Worm (Caenorhabditis elegans): ENCODE results near the gene F28E10.4.
A peak's percentile ranks its signal among the peaks of the same experiment; 100 is the strongest.

F28E10.4 gene

DNA sequence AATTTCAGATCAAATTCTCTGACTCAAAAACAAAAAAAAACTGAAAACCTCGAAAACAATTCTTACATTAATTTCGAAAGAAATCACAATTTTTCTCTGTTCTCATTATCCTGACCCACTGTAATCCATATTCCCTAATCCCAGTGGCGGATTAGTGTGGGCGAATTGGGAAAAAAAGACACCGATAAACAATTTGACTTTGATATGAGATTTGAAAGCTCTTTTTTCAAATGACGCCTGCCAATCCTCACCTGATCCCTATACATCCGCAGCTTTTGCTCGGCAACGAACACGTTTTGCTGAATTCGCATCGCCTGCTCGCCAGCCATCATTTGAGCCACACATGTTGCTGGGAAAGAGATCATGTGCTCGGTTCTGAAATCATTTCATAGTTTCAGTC, 44.5 kb upstream of the F28E10.4 start:
- TF ChIP-seq ceh-90 (tag; optimal IDR thresholded peaks at IDR 0.05) (no peak), nhr-85 (tag) (peak; percentile 62), pax-3 (tag; optimal IDR thresholded peaks at IDR 0.05) (peak; percentile 61), hpl-2 (GFP tag; optimal IDR thresholded peaks at IDR 0.05) (no peak), fkh-8 (tag; optimal IDR thresholded peaks at IDR 0.05) (peak; percentile 48), efl-1 (optimal IDR thresholded peaks at IDR 0.05) (no peak), efl-1 (GFP tag; optimal IDR thresholded peaks at IDR 0.05 in 1 of 2) (peak in 1 of 2 experiments; percentile 39), dsc-1 (tag; optimal IDR thresholded peaks at IDR 0.05) (peak; percentile 61), egl-13 (tag; optimal IDR thresholded peaks at IDR 0.05) (no peak)

ce11 chrIV:4609568-4609967, 42.3 kb upstream of the F28E10.4 start, which contains the start of gene col-110:
Gene col-110 (minus strand): TSS chrIV:4609668.
- TF ChIP-seq snu-23 (GFP tag; optimal IDR thresholded peaks at IDR 0.05), result no peak

ce11 chrIV:4608661-4609060, 41.4 kb upstream of the F28E10.4 start:
- TF ChIP-seq ztf-11 (tag; optimal IDR thresholded peaks at IDR 0.05) (no peak), C34B4.2 (tag; optimal IDR thresholded peaks at IDR 0.05) (no peak), ceh-88 (GFP tag; IDR thresholded peaks at IDR 0.05) (no peak), nhr-84 (tag; optimal IDR thresholded peaks at IDR 0.05) (no peak), pag-3 (tag; optimal IDR thresholded peaks at IDR 0.05; ENCODE audit: borderline replicate concordance, insufficient read depth) (no peak)

DNA sequence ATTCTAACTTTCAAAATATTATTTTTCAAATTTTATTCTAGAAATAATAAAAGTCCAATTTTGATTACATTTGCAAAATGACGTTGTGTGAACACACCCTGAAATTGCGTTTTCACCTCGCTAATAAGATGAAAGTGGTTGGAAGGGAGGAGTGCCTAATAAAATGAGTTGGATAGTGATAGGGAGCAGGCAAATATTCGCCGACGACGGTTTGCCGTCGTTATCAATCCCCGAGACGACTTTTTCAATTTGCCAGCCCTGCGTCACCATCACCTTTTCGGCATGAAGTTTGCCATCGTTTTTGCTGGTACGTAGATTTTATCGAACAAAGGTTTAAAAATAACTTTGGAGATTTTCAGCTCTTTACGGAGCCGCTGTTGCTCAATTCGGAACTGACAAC, 38.4 kb upstream of the F28E10.4 start, which contains the start of gene nspg-10:
Gene nspg-10, plus strand, starts transcription at position 179 of the 400 bp plus-strand sequence.
- TF ChIP-seq lin-15B (tag; optimal IDR thresholded peaks at IDR 0.05) (no peak), pax-3 (tag; optimal IDR thresholded peaks at IDR 0.05) (no peak), elt-2 (tag; optimal IDR thresholded peaks at IDR 0.05) (peak; percentile 34), snu-23 (GFP tag; optimal IDR thresholded peaks at IDR 0.05) (no peak)

- no peak for TF ChIP-seq snpc-4 (tag; optimal IDR thresholded peaks at IDR 0.05)
- no peak for TF ChIP-seq lin-15B (tag; optimal IDR thresholded peaks at IDR 0.05)
- TF ChIP-seq hlh-17 (GFP tag; optimal IDR thresholded peaks at IDR 0.05; ENCODE audit: borderline replicate concordance), result no peak
- TF ChIP-seq unc-98 (GFP tag; IDR thresholded peaks at IDR 0.05), result no peak
- TF ChIP-seq efl-1 (optimal IDR thresholded peaks at IDR 0.05), result no peak
- peak in 1 of 2 experiments; percentile 67 for TF ChIP-seq efl-1 (GFP tag; optimal IDR thresholded peaks at IDR 0.05 in 1 of 2)
- no peak for TF ChIP-seq nhr-85 (tag)
Measured at ce11 chrIV:4602565-4602964, 35.3 kb upstream of the F28E10.4 start, which contains the start of gene F19C7.4. Gene F19C7.4 (plus strand): TSS chrIV:4602865.

- peak; percentile 71 for TF ChIP-seq elt-2 (tag; optimal IDR thresholded peaks at IDR 0.05)
- TF ChIP-seq nhr-85 (tag), result peak; percentile 28
- TF ChIP-seq nhr-19 (GFP tag; conservative IDR thresholded peaks at IDR 0.05), result no peak
Measured at ce11 chrIV:4599352-4600004, 32.2 kb upstream of the F28E10.4 start, which contains the start of gene F19C7.2. Gene F19C7.2 (plus strand): TSS chrIV:4599954.

- no peak for TF ChIP-seq F16B12.6 (tag; optimal IDR thresholded peaks at IDR 0.05)
- no peak for TF ChIP-seq elt-3 (tag; optimal IDR thresholded peaks at IDR 0.05)
- TF ChIP-seq ets-5 (GFP tag; IDR thresholded peaks at IDR 0.05), result no peak
- no peak for TF ChIP-seq lin-15B (tag; optimal IDR thresholded peaks at IDR 0.05)
- TF ChIP-seq Y116A8C.19 (tag; optimal IDR thresholded peaks at IDR 0.05; ENCODE audit: borderline replicate concordance), result no peak
- TF ChIP-seq mab-9 (GFP tag; IDR thresholded peaks at IDR 0.05), result no peak
- no peak for TF ChIP-seq rnt-1 (tag; optimal IDR thresholded peaks at IDR 0.05)
- TF ChIP-seq lin-14 (GFP tag; optimal IDR thresholded peaks at IDR 0.05), result no peak
Measured at ce11 chrIV:4596824-4597223, 29.6 kb upstream of the F28E10.4 start, which contains the start of gene F19C7.3. Gene F19C7.3 (plus strand): TSS chrIV:4597124.

All from whole organism, L1 larva.